Worm (Caenorhabditis elegans): ENCODE results near the gene vti-1.

Gene vti-1

DNA sequence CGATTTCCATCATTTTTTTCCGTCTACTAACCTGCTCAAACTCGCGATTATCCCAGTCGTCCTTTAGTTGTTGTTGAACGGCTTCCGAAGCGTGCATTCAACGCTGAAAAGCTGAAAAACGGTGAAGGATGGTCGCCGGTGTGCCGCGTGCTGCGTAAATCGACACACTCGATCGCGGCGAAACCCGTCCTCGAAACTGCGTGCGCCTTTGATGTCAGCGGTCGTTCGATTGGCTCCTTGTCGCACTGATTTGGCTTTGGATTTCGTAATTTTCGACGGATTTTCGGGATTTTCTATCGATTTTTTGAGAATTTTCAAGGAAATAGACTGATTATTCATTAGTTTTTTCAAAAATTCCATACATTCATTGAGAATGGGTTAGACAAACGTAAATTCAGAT, 30.9 kb upstream of the vti-1 start, which contains the start of the genes Y57G11C.1147 and nuo-3 (continued):
- TF ChIP-seq Y56A3A.18 (GFP tag; IDR thresholded peaks at IDR 0.05) (no peak), ekl-4 (GFP tag; IDR thresholded peaks at IDR 0.05) (no peak), cebp-1 (GFP tag; IDR thresholded peaks at IDR 0.05) (0 out of 2 replicates have a peak, but pooled peaks have one; percentile 10), cebp-1 (tag; optimal IDR thresholded peaks at IDR 0.05) (peak; percentile 65), ceh-100 (GFP tag; IDR thresholded peaks at IDR 0.05) (no peak), F23B12.7 (tag; optimal IDR thresholded peaks at IDR 0.05; ENCODE audit: insufficient read depth) (no peak), nhr-120 (GFP tag; IDR thresholded peaks at IDR 0.05) (no peak), F37B4.10 (GFP tag; IDR thresholded peaks at IDR 0.05) (no peak), akir-1 (GFP tag; optimal IDR thresholded peaks at IDR 0.05) (no peak), madf-10 (tag; optimal IDR thresholded peaks at IDR 0.05) (no peak), B0336.3 (GFP tag; IDR thresholded peaks at IDR 0.05) (no peak), Y67H2A.10 (GFP tag; conservative IDR thresholded peaks at IDR 0.05) (no peak), ztf-18 (tag; optimal IDR thresholded peaks at IDR 0.05) (peak; percentile 8), nhr-27 (tag; optimal IDR thresholded peaks at IDR 0.05) (no peak), gei-17 (GFP tag; optimal IDR thresholded peaks at IDR 0.05) (no peak), snpc-4 (GFP tag; optimal IDR thresholded peaks at IDR 0.05) (no peak), snpc-4 (tag; optimal IDR thresholded peaks at IDR 0.05) (peak in 3 of 4 experiments; percentile 33 to 67 (median 46)), him-1 (tag; optimal IDR thresholded peaks at IDR 0.05) (no peak), F57C9.4 (tag; optimal IDR thresholded peaks at IDR 0.05) (no peak), egrh-3 (GFP tag; IDR thresholded peaks at IDR 0.05) (0 out of 2 replicates have a peak, but pooled peaks have one; percentile 39)

ce11 chrIV:14795918-14796488, 29.5 kb upstream of the vti-1 start, which contains the start of gene coq-3:
coq-3 (minus strand) TSS chrIV:14796324.
- TF ChIP-seq snpc-4 (GFP tag; optimal IDR thresholded peaks at IDR 0.05) (no peak), snpc-4 (tag; optimal IDR thresholded peaks at IDR 0.05) (peak in 1 of 4 experiments; percentile 75), bed-1 (GFP tag; IDR thresholded peaks at IDR 0.05) (no peak), hlh-12 (tag; optimal IDR thresholded peaks at IDR 0.05) (no peak), somi-1 (GFP tag; optimal IDR thresholded peaks at IDR 0.05) (no peak), mxl-1 (tag; optimal IDR thresholded peaks at IDR 0.05) (no peak), xnd-1 (tag; optimal IDR thresholded peaks at IDR 0.05) (no peak), hmg-20 (GFP tag; IDR thresholded peaks at IDR 0.05) (no peak; the same call in 1 of the 2 replicates), ztf-6 (GFP tag; IDR thresholded peaks at IDR 0.05) (no peak), hmg-1.2 (GFP tag; IDR thresholded peaks at IDR 0.05) (peak; percentile 4; the same call in 1 of the 2 replicates), rcor-1 (GFP tag; IDR thresholded peaks at IDR 0.05) (no peak), ekl-4 (GFP tag; IDR thresholded peaks at IDR 0.05) (0 out of 2 replicates have a peak, but pooled peaks have one; percentile 34), C06A6.2 (GFP tag; conservative IDR thresholded peaks at IDR 0.05) (no peak), ama-1 (optimal IDR thresholded peaks at IDR 0.05) (peak; percentile 17), ama-1 (GFP tag; optimal IDR thresholded peaks at IDR 0.05) (no peak), sdz-38 (tag; optimal IDR thresholded peaks at IDR 0.05) (no peak), nhr-120 (GFP tag; IDR thresholded peaks at IDR 0.05) (no peak), nfyb-1 (GFP tag; IDR thresholded peaks at IDR 0.05) (no peak), F33H1.4 (GFP tag; IDR thresholded peaks at IDR 0.05) (0 out of 2 replicates have a peak, but pooled peaks have one; percentile 6), T07F8.4 (tag; optimal IDR thresholded peaks at IDR 0.05) (no peak), madf-6 (GFP tag; IDR thresholded peaks at IDR 0.05) (no peak), nhr-27 (tag; optimal IDR thresholded peaks at IDR 0.05) (peak; percentile 47), let-607 (tag; optimal IDR thresholded peaks at IDR 0.05) (peak in 1 of 2 experiments; percentile 9), F39B2.1 (GFP tag; IDR thresholded peaks at IDR 0.05) (no peak), F57C9.4 (tag; optimal IDR thresholded peaks at IDR 0.05) (no peak), ceh-79 (tag; optimal IDR thresholded peaks at IDR 0.05) (no peak), mel-28 (tag; optimal IDR thresholded peaks at IDR 0.05; ENCODE audit: borderline replicate concordance) (no peak), tbp1 (GFP tag; optimal IDR thresholded peaks at IDR 0.05) (no peak), dox-1 (GFP tag; IDR thresholded peaks at IDR 0.05) (0 out of 2 replicates have a peak, but pooled peaks have one; percentile 15), zim-3 (tag; optimal IDR thresholded peaks at IDR 0.05) (no peak), ccch-3 (GFP tag; optimal IDR thresholded peaks at IDR 0.05) (no peak), B0336.3 (GFP tag; IDR thresholded peaks at IDR 0.05) (no peak), pha-4 (tag; optimal IDR thresholded peaks at IDR 0.05) (no peak), lir-1 (GFP tag; conservative IDR thresholded peaks at IDR 0.05) (no peak), ztf-18 (tag; optimal IDR thresholded peaks at IDR 0.05) (no peak)

All from whole organism, young adult.